Worm (Caenorhabditis elegans) whole organism, young adult: ENCODE results near the gene nsph-4.1.
"Not testable (repeated sequence)": the region's sequence is repeated elsewhere in the genome, so short reads cannot be mapped to it uniquely, and the experiment has no call there.

Experiments
- B0019.2 ChIP-seq: fragments of 200-800 bp; sonication (Bioruptor generic); conservative IDR thresholded peaks from 2 replicates; pipeline ENCODE4 v1.3.6; 2022; ENCODE audit warnings: missing genetic modification reagents, missing genetic modification characterization, missing compliant biosample characterization
- B0336.3 ChIP-seq: fragments of 200-800 bp; sonication (Bioruptor generic); IDR thresholded peaks from 2 replicates; pipeline ENCODE4 v1.3.6; 2022; ENCODE audit warnings: missing genetic modification characterization, missing compliant biosample characterization
- C17E4.6 ChIP-seq: fragments of 200-800 bp; sonication (Bioruptor generic); IDR thresholded peaks from 2 replicates; pipeline ENCODE4 v1.3.6; 2022; ENCODE audit warnings: missing genetic modification reagents, missing genetic modification characterization, missing compliant biosample characterization
- D2030.7 ChIP-seq: fragments of 200-800 bp; sonication (Bioruptor generic); IDR thresholded peaks from 2 replicates; pipeline ENCODE4 v1.3.6; 2022; ENCODE audit warnings: missing genetic modification reagents, missing genetic modification characterization, missing compliant biosample characterization
- F22D6.2 ChIP-seq: sonication (generic microtip); optimal IDR thresholded peaks from 2 replicates; lab custom pipeline; 2016; ENCODE audit warnings: mild to moderate bottlenecking, missing genetic modification characterization, missing compliant biosample characterization
- F33H1.4 ChIP-seq: fragments of 200-800 bp; sonication (Bioruptor generic); IDR thresholded peaks from 2 replicates; pipeline ENCODE4 v1.3.6; 2022; ENCODE audit warnings: missing genetic modification reagents, missing genetic modification characterization, missing compliant biosample characterization
- F49E8.2 ChIP-seq: sonication (generic microtip); optimal IDR thresholded peaks from 3 replicates; lab custom pipeline; 2017; ENCODE audit warnings: missing genetic modification characterization, mild to moderate bottlenecking, missing compliant biosample characterization, antibody characterized with exemption, moderate library complexity; ENCODE audit not compliant: insufficient read depth
- Y53G8AR.9 ChIP-seq: fragments of 200-800 bp; sonication (Bioruptor generic); conservative IDR thresholded peaks from 2 replicates; pipeline ENCODE4 v1.3.6; 2022; ENCODE audit warnings: missing genetic modification reagents, missing genetic modification characterization, missing compliant biosample characterization
- Y56A3A.18 ChIP-seq: fragments of 200-800 bp; sonication (Bioruptor generic); IDR thresholded peaks from 2 replicates; pipeline ENCODE4 v1.3.6; 2022; ENCODE audit warnings: missing genetic modification reagents, missing genetic modification characterization, missing compliant biosample characterization
- Y79H2A.3 ChIP-seq: fragments of 200-800 bp; sonication (Bioruptor generic); conservative IDR thresholded peaks from 2 replicates; pipeline ENCODE4 v1.3.6; 2022; ENCODE audit warnings: missing genetic modification reagents, missing genetic modification characterization, missing compliant biosample characterization
- aptf-2 ChIP-seq: fragments of 200-800 bp; sonication (Bioruptor generic); conservative IDR thresholded peaks from 2 replicates; pipeline ENCODE4 v1.3.6; 2022; ENCODE audit warnings: missing genetic modification reagents, missing genetic modification characterization, missing compliant biosample characterization
- aptf-3 ChIP-seq: fragments of 200-800 bp; sonication (Bioruptor generic); IDR thresholded peaks from 2 replicates; pipeline ENCODE4 v1.3.6; 2022; ENCODE audit warnings: missing genetic modification characterization, missing compliant biosample characterization
- attf-6 ChIP-seq: fragments of 200-800 bp; sonication (Bioruptor generic); IDR thresholded peaks from 2 replicates; pipeline ENCODE4 v1.3.6; 2022; ENCODE audit warnings: missing genetic modification reagents, missing genetic modification characterization, missing compliant biosample characterization
- ceh-100 ChIP-seq: fragments of 200-800 bp; sonication (Bioruptor generic); IDR thresholded peaks from 2 replicates; pipeline ENCODE4 v1.3.6; 2022; ENCODE audit warnings: missing genetic modification reagents, missing genetic modification characterization, missing compliant biosample characterization
- ceh-91 ChIP-seq: fragments of 200-800 bp; sonication (Bioruptor generic); IDR thresholded peaks from 2 replicates; pipeline ENCODE4 v1.3.6; 2022; ENCODE audit warnings: missing genetic modification reagents, missing genetic modification characterization, missing compliant biosample characterization
- dox-1 ChIP-seq: fragments of 200-800 bp; sonication (Bioruptor generic); IDR thresholded peaks from 2 replicates; pipeline ENCODE4 v1.3.6; 2022; ENCODE audit warnings: missing genetic modification reagents, missing genetic modification characterization, missing compliant biosample characterization
- ekl-4 ChIP-seq: fragments of 200-800 bp; sonication (Bioruptor generic); IDR thresholded peaks from 2 replicates; pipeline ENCODE4 v1.3.6; 2022; ENCODE audit warnings: missing genetic modification reagents, missing genetic modification characterization, missing compliant biosample characterization
- hmg-1.2 ChIP-seq: fragments of 200-800 bp; sonication (Bioruptor generic); IDR thresholded peaks from 2 replicates; pipeline ENCODE4 v1.3.6; 2022; ENCODE audit warnings: missing genetic modification reagents, missing genetic modification characterization, missing compliant biosample characterization
- hmg-20 ChIP-seq: fragments of 200-800 bp; sonication (Bioruptor generic); IDR thresholded peaks from 2 replicates; pipeline ENCODE4 v1.3.6; 2022; ENCODE audit warnings: missing genetic modification reagents, missing genetic modification characterization, missing compliant biosample characterization
- hrde-1 ChIP-seq: sonication (generic microtip); optimal IDR thresholded peaks from 2 replicates; lab custom pipeline; 2016; ENCODE audit warnings: missing genetic modification characterization, mild to moderate bottlenecking, missing compliant biosample characterization, moderate library complexity, missing genotype, missing genetic modification reagents, borderline replicate concordance
- hsf-1 ChIP-seq: fragments of 200-800 bp; sonication (Bioruptor generic); IDR thresholded peaks from 2 replicates; pipeline ENCODE4 v1.3.6; 2022; ENCODE audit warnings: missing genetic modification reagents, missing genetic modification characterization, missing compliant biosample characterization
- lin-26 ChIP-seq: fragments of 200-800 bp; sonication (Bioruptor generic); IDR thresholded peaks from 2 replicates; pipeline ENCODE4 v1.3.6; 2022; ENCODE audit warnings: missing genetic modification reagents, missing genetic modification characterization, missing compliant biosample characterization
- lsl-1 ChIP-seq: fragments of 200-800 bp; sonication (Bioruptor generic); optimal IDR thresholded peaks from 2 replicates; lab custom pipeline; 2018; ENCODE audit warnings: mild to moderate bottlenecking, missing genetic modification characterization, moderate library complexity, missing compliant biosample characterization
- madf-3 ChIP-seq: fragments of 200-800 bp; sonication (Bioruptor generic); IDR thresholded peaks from 2 replicates; pipeline ENCODE4 v1.3.6; 2022; ENCODE audit warnings: missing genetic modification reagents, missing genetic modification characterization, missing compliant biosample characterization
- madf-6 ChIP-seq: fragments of 200-800 bp; sonication (Bioruptor generic); IDR thresholded peaks from 2 replicates; pipeline ENCODE4 v1.3.6; 2022; ENCODE audit warnings: missing genetic modification reagents, missing genetic modification characterization, missing compliant biosample characterization
- mcd-1 ChIP-seq: fragments of 200-800 bp; sonication (Bioruptor generic); IDR thresholded peaks from 2 replicates; pipeline ENCODE4 v1.3.6; 2022; ENCODE audit warnings: missing genetic modification reagents, missing genetic modification characterization, missing compliant biosample characterization
- nfyb-1 ChIP-seq: fragments of 200-800 bp; sonication (Bioruptor generic); IDR thresholded peaks from 2 replicates; pipeline ENCODE4 v1.3.6; 2022; ENCODE audit warnings: missing genetic modification reagents, missing genetic modification characterization, missing compliant biosample characterization
- pbrm-1 ChIP-seq: fragments of 200-800 bp; sonication (Bioruptor generic); IDR thresholded peaks from 2 replicates; pipeline ENCODE4 v1.3.6; 2022; ENCODE audit warnings: missing genetic modification reagents, missing genetic modification characterization, missing compliant biosample characterization
- rcor-1 ChIP-seq: fragments of 200-800 bp; sonication (Bioruptor generic); IDR thresholded peaks from 2 replicates; pipeline ENCODE4 v1.3.6; 2022; ENCODE audit warnings: missing genetic modification reagents, missing genetic modification characterization, missing compliant biosample characterization
- repo-1 ChIP-seq: sonication (generic microtip); optimal IDR thresholded peaks from 2 replicates; lab custom pipeline; 2017; ENCODE audit warnings: mild to moderate bottlenecking, missing genetic modification characterization, missing compliant biosample characterization
- snpc-1.1 ChIP-seq: sonication (generic microtip); optimal IDR thresholded peaks from 2 replicates; lab custom pipeline; 2017; ENCODE audit warnings: missing genetic modification characterization, mild to moderate bottlenecking, missing compliant biosample characterization, antibody characterized with exemption, moderate library complexity, missing genotype, missing genetic modification reagents; ENCODE audit not compliant: insufficient read depth
- snpc-1.3 ChIP-seq: sonication (generic microtip); optimal IDR thresholded peaks from 2 replicates; lab custom pipeline; 2017; ENCODE audit warnings: missing genetic modification characterization, mild to moderate bottlenecking, missing compliant biosample characterization, antibody characterized with exemption, moderate library complexity, missing genotype, missing genetic modification reagents; ENCODE audit not compliant: insufficient read depth
- snpc-4 ChIP-seq, 5 experiments: fragments of 150-350 bp in 1 of 5; sonication (generic microtip) in 4 of 5; optimal IDR thresholded peaks; 2 replicates each; lab custom pipeline; 2014 to 2018; ENCODE audit warnings: missing genetic modification characterization in 5 of 5, missing biosample characterization in 3 of 5, antibody characterized with exemption in 2 of 5, mild to moderate bottlenecking in 2 of 5, missing compliant biosample characterization in 2 of 5, missing genotype in 2 of 5, moderate library complexity in 2 of 5, missing genetic modification reagents in 1 of 5
- tbp1 ChIP-seq: fragments of 200-800 bp; sonication (Bioruptor generic); optimal IDR thresholded peaks from 2 replicates; lab custom pipeline; 2018; ENCODE audit warnings: mild to moderate bottlenecking, missing genetic modification characterization, missing compliant biosample characterization
- xnd-1 ChIP-seq: sonication (generic microtip); optimal IDR thresholded peaks from 2 replicates; lab custom pipeline; 2016; ENCODE audit warnings: missing genotype, missing genetic modification reagents, missing genetic modification characterization, missing compliant biosample characterization
- ztf-25 ChIP-seq: fragments of 200-800 bp; sonication (Bioruptor generic); IDR thresholded peaks from 2 replicates; pipeline ENCODE4 v1.3.6; 2022; ENCODE audit warnings: missing genetic modification reagents, missing genetic modification characterization, missing compliant biosample characterization
- ztf-28 ChIP-seq: fragments of 200-800 bp; sonication (Bioruptor generic); IDR thresholded peaks from 2 replicates; pipeline ENCODE4 v1.3.6; 2022; ENCODE audit warnings: missing genetic modification reagents, missing genetic modification characterization, missing compliant biosample characterization

nsph-4.1 gene

ce11 chrIV:5260289-5260688 lies 33.6 kb downstream of the nsph-4.1 start, which contains the start of gene msp-19:
Gene msp-19, plus strand, starts transcription at chrIV:5260589.
- TF ChIP-seq repo-1 (tag; lab: Kevin White, UChicago); F22D6.2 (tag; lab: Kevin White, UChicago); aptf-2 (GFP tag; lab: Robert Waterston, UW): not testable (repeated sequence)

- peak; percentile 46 for TF ChIP-seq snpc-1.1
- TF ChIP-seq hmg-1.2 (GFP tag; lab: Robert Waterston, UW): peak; percentile 80
- 0 out of 2 replicates have a peak, but pooled peaks have one; percentile 43 for TF ChIP-seq dox-1
- TF ChIP-seq ceh-100 (GFP tag; lab: Robert Waterston, UW): peak; percentile 39
- peak; percentile 81 for TF ChIP-seq madf-6 (GFP tag; lab: Robert Waterston, UW)
- TF ChIP-seq hsf-1 (GFP tag; lab: Robert Waterston, UW): peak; percentile 68; the same call in 1 of the 2 replicates
- TF ChIP-seq rcor-1 (GFP tag; lab: Robert Waterston, UW): peak; percentile 49; the same call in 1 of the 2 replicates
- TF ChIP-seq Y56A3A.18: peak; percentile 82
- TF ChIP-seq snpc-4 (GFP tag; optimal IDR thresholded peaks at IDR 0.05; lab: Kevin White, UChicago): peak; percentile 60
- peak; percentile 48 to 95 (median 90) for TF ChIP-seq snpc-4 (tag; optimal IDR thresholded peaks at IDR 0.05; lab: Kevin White, UChicago)
- TF ChIP-seq Y53G8AR.9 (GFP tag; lab: Robert Waterston, UW): 0 out of 2 replicates have a peak, but pooled peaks have one; percentile 57
- peak; percentile 74 for TF ChIP-seq nfyb-1 (GFP tag; lab: Robert Waterston, UW)
- 0 out of 2 replicates have a peak, but pooled peaks have one; percentile 42 for TF ChIP-seq hmg-20 (GFP tag; lab: Robert Waterston, UW)
- peak; percentile 45 for TF ChIP-seq tbp1
- peak; percentile 58 for TF ChIP-seq F33H1.4 (GFP tag; lab: Robert Waterston, UW)
- TF ChIP-seq C17E4.6 (GFP tag; lab: Robert Waterston, UW): peak; percentile 58; the same call in 1 of the 2 replicates
- TF ChIP-seq attf-6 (GFP tag; lab: Robert Waterston, UW): peak; percentile 97
- peak; percentile 78 for TF ChIP-seq pbrm-1 (GFP tag; lab: Robert Waterston, UW)
- TF ChIP-seq madf-3 (GFP tag; lab: Robert Waterston, UW): 0 out of 2 replicates have a peak, but pooled peaks have one; percentile 55
- TF ChIP-seq D2030.7 (GFP tag; lab: Robert Waterston, UW): peak; percentile 92
- TF ChIP-seq ekl-4 (GFP tag; lab: Robert Waterston, UW): peak; percentile 75; the same call in 1 of the 2 replicates
- TF ChIP-seq, all 124 proteins: peak for 20; not testable (repeated sequence) for 104
These were observed 35.1 kb downstream of the nsph-4.1 start for ce11 chrIV:5261786-5262185.

ce11 chrIV:5264700-5265210 lies 38.1 kb downstream of the nsph-4.1 start:
- TF ChIP-seq dox-1 (peak; percentile 89), ztf-28 (GFP tag; lab: Robert Waterston, UW) (0 out of 2 replicates have a peak, but pooled peaks have one; percentile 53), F49E8.2 (tag; lab: Kevin White, UChicago) (peak; percentile 69), ceh-91 (GFP tag; lab: Robert Waterston, UW) (peak; percentile 38; the same call in 1 of the 2 replicates), ceh-100 (GFP tag; lab: Robert Waterston, UW) (peak; percentile 35; the same call in 1 of the 2 replicates), xnd-1 (peak; percentile 7), lin-26 (GFP tag; lab: Robert Waterston, UW) (peak; percentile 63; the same call in 1 of the 2 replicates), aptf-3 (GFP tag; lab: Robert Waterston, UW) (0 out of 2 replicates have a peak, but pooled peaks have one; percentile 8), lsl-1 (GFP tag; lab: Kevin White, UChicago) (peak; percentile 34), snpc-4 (GFP tag; optimal IDR thresholded peaks at IDR 0.05; lab: Kevin White, UChicago) (peak; percentile 93), snpc-4 (tag; optimal IDR thresholded peaks at IDR 0.05; lab: Kevin White, UChicago) (peak; percentile 84 to 97 (median 95)), madf-3 (GFP tag; lab: Robert Waterston, UW) (0 out of 2 replicates have a peak, but pooled peaks have one; percentile 38), B0019.2 (0 out of 2 replicates have a peak, but pooled peaks have one; percentile 28), ekl-4 (GFP tag; lab: Robert Waterston, UW) (peak; percentile 82), mcd-1 (GFP tag; lab: Robert Waterston, UW) (peak; percentile 56; the same call in 1 of the 2 replicates), tbp1 (peak; percentile 69), hrde-1 (tag; lab: Kevin White, UChicago) (peak; percentile 42), ztf-25 (0 out of 2 replicates have a peak, but pooled peaks have one; percentile 73), snpc-1.3 (tag; lab: Kevin White, UChicago) (peak; percentile 15), Y79H2A.3 (GFP tag; lab: Robert Waterston, UW) (0 out of 2 replicates have a peak, but pooled peaks have one; percentile 12), Y53G8AR.9 (GFP tag; lab: Robert Waterston, UW) (peak; percentile 65; the same call in 1 of the 2 replicates), B0336.3 (GFP tag; lab: Robert Waterston, UW) (0 out of 2 replicates have a peak, but pooled peaks have one; percentile 26), nfyb-1 (GFP tag; lab: Robert Waterston, UW) (peak; percentile 62; the same call in 1 of the 2 replicates), hmg-1.2 (GFP tag; lab: Robert Waterston, UW) (peak; percentile 82), madf-6 (GFP tag; lab: Robert Waterston, UW) (peak; percentile 80), F33H1.4 (GFP tag; lab: Robert Waterston, UW) (peak; percentile 52; the same call in 1 of the 2 replicates), attf-6 (GFP tag; lab: Robert Waterston, UW) (peak; percentile 99), hsf-1 (GFP tag; lab: Robert Waterston, UW) (peak; percentile 63; the same call in 1 of the 2 replicates), rcor-1 (GFP tag; lab: Robert Waterston, UW) (peak; percentile 38; the same call in 1 of the 2 replicates), pbrm-1 (GFP tag; lab: Robert Waterston, UW) (peak; percentile 85)
